Worm (Caenorhabditis elegans) whole organism, dauer: Measurements from ENCODE around the gene atgp-2.

Experiments
- unc-62 ChIP-seq: sonication (generic microtip); optimal IDR thresholded peaks from 2 replicates; lab custom pipeline; 2017; ENCODE audit warnings: missing biosample characterization, missing genetic modification reagents, missing genetic modification characterization

The atgp-2 gene

DNA sequence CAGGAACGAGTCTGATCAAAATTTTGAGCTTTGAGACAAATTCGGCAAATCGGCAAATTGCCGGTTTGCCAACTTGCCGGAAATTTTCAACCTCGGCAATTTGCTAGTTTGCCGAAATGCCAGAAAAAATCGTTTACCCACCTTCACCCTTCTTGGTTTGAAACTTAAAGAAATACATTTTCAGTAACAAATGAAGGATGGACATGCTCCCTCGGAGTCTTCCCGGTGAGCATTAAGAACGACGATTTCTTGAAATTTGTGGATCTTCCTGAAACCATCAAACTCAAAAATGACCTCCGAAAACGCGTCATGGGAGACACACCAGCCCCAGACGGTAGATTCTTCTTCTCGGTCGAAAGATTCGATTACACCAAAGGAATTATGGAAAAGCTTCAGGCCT lies 41.1 kb downstream of the atgp-2 start:
- TF ChIP-seq unc-62 (GFP tag; lab: Kevin White, UChicago): no peak

DNA sequence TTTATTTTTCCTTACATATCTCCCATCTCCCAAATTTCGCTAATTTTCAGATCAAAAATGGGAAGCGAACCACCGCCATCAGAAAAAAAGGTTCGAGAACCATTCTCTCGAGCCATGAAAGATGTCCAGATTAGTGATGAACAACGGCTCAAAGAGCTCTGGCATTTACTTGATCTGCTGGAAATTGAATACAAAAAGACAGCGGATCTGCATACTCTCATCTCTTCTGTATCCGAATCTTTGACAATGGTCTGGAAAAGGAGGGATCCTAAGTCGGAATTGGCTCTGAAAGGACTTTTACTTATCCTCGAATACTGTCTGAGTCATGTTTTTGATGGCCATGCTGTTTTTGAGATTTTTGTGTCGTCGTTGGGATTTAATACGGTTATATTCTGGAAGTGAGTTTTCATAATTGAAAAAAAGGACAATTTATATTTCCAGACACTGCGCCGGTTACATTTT lies 43.0 kb downstream of the atgp-2 start, which contains the start of gene tps-2:
TSS of gene tps-2 (plus strand) at position 51 of the 462 bp plus-strand sequence.
- TF ChIP-seq unc-62 (GFP tag; lab: Kevin White, UChicago): no peak

DNA sequence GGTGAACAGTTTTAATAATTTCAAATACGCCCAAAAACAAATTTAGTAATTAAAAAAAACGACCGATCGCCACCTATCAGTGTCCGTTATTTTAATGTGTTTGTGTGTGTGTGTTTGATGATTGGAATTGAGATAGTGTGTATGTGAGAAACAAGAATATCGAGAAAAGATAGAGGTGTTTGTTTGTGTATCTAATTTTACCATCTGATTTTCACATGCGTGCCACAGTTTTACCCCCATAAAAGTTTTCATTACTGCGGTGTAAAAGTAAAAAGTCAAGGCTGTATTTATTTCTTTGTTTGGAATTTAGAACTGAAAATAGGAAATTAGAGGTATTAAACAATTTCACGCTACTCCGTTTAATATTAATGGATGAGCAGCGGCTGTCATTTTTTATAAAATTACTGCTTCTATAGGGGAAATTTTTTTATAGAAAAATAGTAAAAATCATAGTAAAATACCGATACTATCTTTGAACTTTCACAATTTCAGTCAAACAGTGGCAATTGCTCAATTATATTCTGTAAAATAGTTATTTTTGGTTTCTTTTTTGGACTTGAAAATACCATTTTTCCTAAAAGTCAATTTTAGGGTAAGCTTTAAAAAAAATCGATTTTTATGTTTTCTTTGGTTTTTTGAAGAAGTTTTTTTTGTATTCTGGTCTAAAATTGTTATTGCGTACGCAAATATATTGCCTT lies 43.8 kb downstream of the atgp-2 start:
- TF ChIP-seq unc-62 (GFP tag; lab: Kevin White, UChicago): no peak

DNA sequence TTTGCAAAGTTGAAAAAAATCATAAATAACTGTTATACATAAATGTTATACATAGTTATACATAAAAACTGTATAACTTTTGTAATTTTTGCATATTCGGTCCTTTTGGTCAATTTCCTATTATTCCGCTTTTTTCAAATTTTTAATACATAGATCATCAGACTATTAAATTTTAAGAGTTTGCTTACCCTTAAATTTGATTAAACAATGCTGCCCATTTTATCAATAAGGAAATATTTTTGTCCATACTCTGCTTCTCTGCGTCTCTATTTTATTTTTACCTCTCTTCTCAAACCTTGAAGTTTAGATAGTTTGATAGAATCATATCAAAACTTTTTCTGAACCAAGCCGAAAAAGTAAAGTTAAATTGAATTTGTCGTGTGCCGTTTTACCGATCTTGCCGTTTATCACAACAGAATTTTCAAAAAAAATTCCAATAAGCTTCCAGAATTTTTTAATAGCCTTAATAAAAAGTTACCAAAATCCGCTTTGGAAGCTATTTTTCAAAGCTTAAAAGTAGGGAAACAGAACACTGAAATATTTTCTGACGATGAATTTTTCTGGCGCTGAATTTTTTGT lies 44.5 kb downstream of the atgp-2 start:
- TF ChIP-seq unc-62 (GFP tag; lab: Kevin White, UChicago): no peak

DNA sequence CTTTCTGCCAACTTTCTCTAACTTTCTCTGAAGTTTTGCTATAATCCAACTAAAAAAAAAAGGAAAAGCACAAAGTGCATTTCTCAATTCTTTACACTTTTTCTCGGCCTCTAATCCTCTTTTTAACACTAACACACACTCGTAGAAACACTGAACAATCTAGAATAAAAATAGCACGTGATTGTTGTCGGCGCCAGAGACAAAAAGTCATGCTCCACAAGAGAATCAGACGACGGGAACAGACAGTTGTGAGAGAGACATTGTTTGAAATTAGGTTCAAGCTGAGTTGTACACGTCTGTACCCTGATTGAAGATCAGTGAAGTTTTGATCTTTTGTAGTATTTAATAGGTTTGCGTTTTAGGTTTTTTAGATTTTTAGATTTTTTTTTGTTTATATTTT lies 45.5 kb downstream of the atgp-2 start:
- TF ChIP-seq unc-62 (GFP tag; lab: Kevin White, UChicago): no peak

DNA sequence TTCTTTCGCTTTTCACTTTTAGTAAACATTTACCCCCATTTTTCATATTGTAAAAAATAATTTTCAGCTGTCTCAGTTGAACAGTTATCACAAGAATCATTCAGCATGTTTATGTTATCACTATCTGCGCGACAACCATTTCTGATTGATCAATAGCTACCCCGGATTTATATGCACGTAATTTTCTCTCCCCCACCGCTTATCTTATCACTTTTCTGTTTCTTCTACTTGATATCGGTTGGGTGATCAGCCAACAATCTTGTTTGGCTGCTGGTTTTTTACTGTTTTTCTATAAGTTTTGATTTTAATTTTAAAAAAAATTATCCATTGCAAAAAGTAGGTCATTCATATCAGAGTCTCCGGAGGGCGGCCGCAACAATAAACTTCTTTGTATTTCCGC lies 46.1 kb downstream of the atgp-2 start:
- TF ChIP-seq unc-62 (GFP tag; lab: Kevin White, UChicago): no peak

DNA sequence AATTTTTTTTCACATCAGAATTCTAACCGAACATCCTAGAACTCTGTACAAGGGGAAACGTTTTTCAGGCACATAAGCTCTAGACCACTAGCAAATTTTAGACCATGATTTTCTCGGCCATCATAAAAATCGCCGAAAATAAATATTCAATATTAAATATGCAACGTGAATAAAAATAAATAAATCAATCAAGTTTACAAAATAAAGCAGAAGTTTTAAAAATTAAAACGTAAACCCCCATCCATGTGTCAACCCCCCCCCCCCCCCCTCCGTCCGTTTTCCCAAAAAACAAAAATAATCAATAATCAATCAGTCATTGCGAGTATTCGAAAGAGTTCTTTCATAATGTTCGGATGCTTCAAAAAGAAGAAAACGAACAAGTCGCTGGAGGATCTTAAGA lies 50.6 kb downstream of the atgp-2 start, which contains the start of gene catp-4:
TSS of gene catp-4 (plus strand) at position 301 of the 400 bp plus-strand sequence.
- no peak for TF ChIP-seq unc-62 (GFP tag; lab: Kevin White, UChicago)

DNA sequence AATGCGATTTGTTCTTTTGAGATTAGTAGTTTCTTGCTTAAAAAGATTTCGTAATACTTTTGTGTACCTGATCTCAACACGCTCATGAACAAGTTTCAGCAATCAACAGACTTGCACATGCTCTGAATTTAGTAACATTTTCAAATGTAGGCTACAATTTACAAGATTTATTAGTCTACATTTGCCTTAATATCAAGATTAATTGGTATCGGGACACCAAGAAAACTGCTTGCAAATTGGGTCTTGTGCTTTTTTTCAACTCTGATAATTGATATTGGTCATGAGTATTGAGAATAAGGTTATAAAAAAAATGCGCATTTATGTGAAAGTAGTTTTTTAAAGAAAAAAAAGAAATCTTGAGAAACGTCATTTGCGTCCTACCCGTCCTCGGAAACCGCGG lies 51.3 kb downstream of the atgp-2 start:
- no peak for TF ChIP-seq unc-62 (GFP tag; lab: Kevin White, UChicago)

DNA sequence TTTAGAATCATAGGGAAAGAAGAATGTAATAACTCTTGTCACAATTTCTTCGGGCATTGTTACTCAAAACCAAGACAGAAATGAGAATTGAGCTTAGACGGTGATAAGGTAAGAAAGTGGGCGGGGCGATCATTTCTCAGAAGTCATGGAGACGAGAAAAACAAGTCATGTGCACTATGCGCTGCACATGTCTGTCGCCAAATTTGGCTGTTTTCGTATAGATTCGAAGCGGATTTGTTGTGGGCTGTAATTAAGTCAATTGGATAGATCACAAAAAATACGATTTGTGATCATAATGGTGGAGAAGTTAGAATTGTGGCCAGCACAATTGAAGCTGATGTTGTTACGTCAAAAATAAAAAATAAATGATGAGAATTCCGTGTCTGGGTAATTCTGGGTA lies 52.2 kb downstream of the atgp-2 start, which contains the start of gene C01G12.7:
TSS of gene C01G12.7 (minus strand) at position 195 of the 400 bp plus-strand sequence.
- no peak for TF ChIP-seq unc-62 (GFP tag; lab: Kevin White, UChicago)
